1 fruit fly cellular context compared by ENCODE assay signal in the genomic region with DNA sequence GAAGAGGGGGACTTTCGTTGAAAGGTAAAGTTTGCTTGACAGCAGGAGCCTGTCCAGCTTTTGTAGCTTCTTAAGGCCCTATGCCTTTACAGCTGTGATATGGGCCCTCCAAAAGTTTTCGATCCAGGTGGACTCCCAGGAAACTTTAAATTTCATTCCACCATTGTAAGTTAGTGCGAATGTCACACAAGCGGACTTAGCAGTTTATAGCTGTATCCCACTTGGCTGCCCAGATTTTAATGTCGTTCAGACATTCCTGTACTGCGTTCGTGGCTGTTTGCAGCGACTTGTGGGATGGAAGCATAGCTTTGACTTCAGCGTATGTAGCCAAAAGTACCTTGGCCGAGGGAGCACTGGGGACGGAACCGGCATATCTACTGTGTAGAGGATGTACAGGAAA.
A peak's percentile ranks its signal among the peaks of the same experiment; 100 is the strongest.
TF ChIP-seq lines count a peak whose summit lies in the region.

No protein-coding gene starts in this region.

TF ChIP-seq in whole organism, embryonic, 481 proteins besides CTCF, POLR2A, EP300 and RAD21 (continued from another document):
- TF ChIP-seq CG6791 (GFP tag; IDR thresholded peaks at IDR 0.05; lab: Robert Waterston, UW; ENCODE audit: partially characterized antibody) (0 out of 3 replicates have a peak, but pooled peaks have one; percentile 29), repo (GFP tag; optimal IDR thresholded peaks at IDR 0.05; lab: Kevin White, UChicago) (no peak), CG14014 (GFP tag; IDR thresholded peaks at IDR 0.05; lab: Robert Waterston, UW) (no peak), CG11723 (GFP tag; optimal IDR thresholded peaks at IDR 0.05; lab: Kevin White, UChicago) (peak; percentile 68), crp (GFP tag; optimal IDR thresholded peaks at IDR 0.05; lab: Kevin White, UChicago) (no peak), Lhr (GFP tag; optimal IDR thresholded peaks at IDR 0.05; lab: Kevin White, UChicago) (peak; percentile 81)
